Worm (Caenorhabditis elegans) whole organism, L4 larva: ENCODE results near the gene grd-13.
A peak's percentile ranks its signal among the peaks of the same experiment; 100 is the strongest.

Experiments used
- R02D3.7 ChIP-seq: fragments of 150-350 bp; sonication (generic microtip); optimal IDR thresholded peaks from 3 replicates; lab custom pipeline; 2014; ENCODE audit warnings: missing biosample characterization, missing genetic modification characterization
- T20F7.1 ChIP-seq: fragments of 200-800 bp; sonication (Bioruptor generic); optimal IDR thresholded peaks from 2 replicates; lab custom pipeline; 2018; ENCODE audit warnings: mild to moderate bottlenecking, missing genetic modification characterization, missing compliant biosample characterization
- Y75B8A.6 ChIP-seq: fragments of 200-800 bp; sonication (Bioruptor generic); IDR thresholded peaks from 2 replicates; pipeline ENCODE4 v1.3.6; 2022; ENCODE audit warnings: missing genetic modification reagents, missing genetic modification characterization, missing compliant biosample characterization
- ZK546.5 ChIP-seq, 2 experiments: sonication (generic microtip); optimal IDR thresholded peaks; 2 replicates each; lab custom pipeline; 2017; ENCODE audit warnings: missing biosample characterization in 2 of 2, missing genetic modification characterization in 2 of 2
- aha-1 ChIP-seq: fragments of 150-350 bp; peaks from one replicate; lab custom pipeline; 2014; ENCODE audit warnings: missing biosample characterization, missing genetic modification characterization
- ceh-62 ChIP-seq: sonication (generic microtip); optimal IDR thresholded peaks from 2 replicates; lab custom pipeline; 2017; ENCODE audit warnings: missing biosample characterization, missing genetic modification characterization
- ces-1 ChIP-seq: fragments of 150-350 bp; sonication (generic microtip); optimal IDR thresholded peaks from 4 replicates; lab custom pipeline; 2014; ENCODE audit warnings: missing biosample characterization, missing genetic modification reagents, missing genetic modification characterization
- cey-2 ChIP-seq: sonication (generic microtip); optimal IDR thresholded peaks from 3 replicates; lab custom pipeline; 2017; ENCODE audit warnings: missing genetic modification characterization, mild to moderate bottlenecking, missing compliant biosample characterization, antibody characterized with exemption, borderline replicate concordance; ENCODE audit not compliant: insufficient read depth
- ctbp-1 ChIP-seq: fragments of 200-800 bp; sonication (Bioruptor generic); IDR thresholded peaks from 2 replicates; pipeline ENCODE4 v1.3.6; 2022; ENCODE audit warnings: missing genetic modification reagents, missing genetic modification characterization, missing compliant biosample characterization
- daf-16 ChIP-seq, 3 experiments: sonication (generic microtip); optimal IDR thresholded peaks; 2 replicates each; lab custom pipeline; 2016 to 2017; ENCODE audit warnings: missing genetic modification characterization in 3 of 3, missing genetic modification reagents in 3 of 3, mild to moderate bottlenecking in 2 of 3, missing compliant biosample characterization in 2 of 3, missing biosample characterization in 1 of 3, moderate library complexity in 1 of 3
- daf-19 ChIP-seq: fragments of 200-800 bp; sonication (Bioruptor generic); conservative IDR thresholded peaks from 2 replicates; pipeline ENCODE4 v1.3.6; 2022; ENCODE audit warnings: missing genetic modification characterization, missing compliant biosample characterization
- dpl-1 ChIP-seq: fragments of 150-350 bp; optimal IDR thresholded peaks from 2 replicates; lab custom pipeline; 2014; ENCODE audit warnings: missing biosample characterization, missing genetic modification reagents, missing genetic modification characterization
- fos-1 ChIP-seq: fragments of 150-350 bp; optimal IDR thresholded peaks from 2 replicates; lab custom pipeline; 2014; ENCODE audit warnings: missing biosample characterization, missing genetic modification characterization
- gei-8 ChIP-seq: fragments of 200-800 bp; sonication (Bioruptor generic); optimal IDR thresholded peaks from 2 replicates; lab custom pipeline; 2018; ENCODE audit warnings: mild to moderate bottlenecking, missing genetic modification characterization, missing compliant biosample characterization
- hif-1 ChIP-seq, 2 experiments: sonication (generic microtip); optimal IDR thresholded peaks; 2 replicates each; lab custom pipeline; 2016 to 2017; ENCODE audit warnings: missing compliant biosample characterization in 2 of 2, missing genetic modification characterization in 2 of 2, missing genetic modification reagents in 2 of 2, missing genotype in 2 of 2, mild to moderate bottlenecking in 1 of 2
- hlh-11 ChIP-seq: fragments of 200-800 bp; sonication (Bioruptor generic); optimal IDR thresholded peaks from 2 replicates; lab custom pipeline; 2018; ENCODE audit warnings: mild to moderate bottlenecking, missing genetic modification characterization, missing compliant biosample characterization
- hlh-30 ChIP-seq: sonication (generic microtip); optimal IDR thresholded peaks from 2 replicates; lab custom pipeline; 2017; ENCODE audit warnings: antibody characterized with exemption, mild to moderate bottlenecking, missing genetic modification characterization, missing compliant biosample characterization; ENCODE audit not compliant: insufficient read depth
- lin-13 ChIP-seq: fragments of 150-350 bp; optimal IDR thresholded peaks from 2 replicates; lab custom pipeline; 2014; ENCODE audit warnings: missing biosample characterization, missing genetic modification reagents, missing genetic modification characterization
- lin-29 ChIP-seq: fragments of 200-800 bp; sonication (Bioruptor generic); IDR thresholded peaks from 2 replicates; pipeline ENCODE4 v1.3.6; 2022; ENCODE audit warnings: missing genetic modification reagents, missing genetic modification characterization, missing compliant biosample characterization
- lin-38 ChIP-seq: fragments of 200-800 bp; sonication (Bioruptor generic); IDR thresholded peaks from 2 replicates; pipeline ENCODE4 v1.3.6; 2022; ENCODE audit warnings: missing genetic modification reagents, missing genetic modification characterization, missing compliant biosample characterization
- lsy-2 ChIP-seq, 2 experiments: fragments of 150-350 bp in 1 of 2; sonication (generic microtip) in 1 of 2; optimal IDR thresholded peaks; 2 replicates each; lab custom pipeline; 2014 to 2017; ENCODE audit warnings: missing biosample characterization in 2 of 2, missing genetic modification characterization in 2 of 2
- madf-9 ChIP-seq: fragments of 200-800 bp; sonication (Bioruptor generic); conservative IDR thresholded peaks from 2 replicates; pipeline ENCODE4 v1.3.6; 2022; ENCODE audit warnings: missing genetic modification reagents, missing genetic modification characterization, missing compliant biosample characterization
- mep-1 ChIP-seq: fragments of 150-350 bp; sonication (generic microtip); optimal IDR thresholded peaks from 3 replicates; lab custom pipeline; 2014; ENCODE audit warnings: missing biosample characterization, missing genetic modification characterization
- mes-2 ChIP-seq: sonication (generic microtip); optimal IDR thresholded peaks from 2 replicates; lab custom pipeline; 2016; ENCODE audit warnings: missing genotype, mild to moderate bottlenecking, missing genetic modification characterization, missing compliant biosample characterization; ENCODE audit not compliant: poor library complexity, severe bottlenecking
- nhr-10 ChIP-seq: fragments of 150-350 bp; optimal IDR thresholded peaks from 2 replicates; lab custom pipeline; 2014; ENCODE audit warnings: missing biosample characterization, missing genetic modification characterization
- nhr-237 ChIP-seq: sonication (generic microtip); optimal IDR thresholded peaks from 2 replicates; lab custom pipeline; 2017; ENCODE audit warnings: missing biosample characterization, missing genetic modification characterization
- nhr-25 ChIP-seq: sonication (generic microtip); optimal IDR thresholded peaks from 2 replicates; lab custom pipeline; 2017; ENCODE audit warnings: missing genetic modification characterization, mild to moderate bottlenecking, missing compliant biosample characterization, antibody characterized with exemption, moderate library complexity, borderline replicate concordance; ENCODE audit not compliant: insufficient read depth
- nhr-28 ChIP-seq: fragments of 150-350 bp; optimal IDR thresholded peaks from 2 replicates; lab custom pipeline; 2014; ENCODE audit warnings: missing biosample characterization, missing genetic modification characterization
- nhr-48 ChIP-seq: sonication (generic microtip); optimal IDR thresholded peaks from 2 replicates; lab custom pipeline; 2016; ENCODE audit warnings: mild to moderate bottlenecking, missing genetic modification characterization, missing compliant biosample characterization
- pqm-1 ChIP-seq: sonication (generic microtip); optimal IDR thresholded peaks from 2 replicates; lab custom pipeline; 2017; ENCODE audit warnings: missing biosample characterization, missing genetic modification characterization
- spr-3 ChIP-seq: fragments of 200-800 bp; sonication (Bioruptor generic); optimal IDR thresholded peaks from 2 replicates; lab custom pipeline; 2018; ENCODE audit warnings: mild to moderate bottlenecking, missing genetic modification characterization, missing compliant biosample characterization
- tra-1 ChIP-seq: fragments of 200-800 bp; sonication (Bioruptor generic); IDR thresholded peaks from 2 replicates; pipeline ENCODE4 v1.3.6; 2022; ENCODE audit warnings: missing genetic modification reagents, missing genetic modification characterization, missing compliant biosample characterization
- unc-62 ChIP-seq, 3 experiments: fragments of 150-350 bp in 1 of 3; sonication (generic microtip); optimal IDR thresholded peaks in 2 of 3; peaks in 1 of 3; 1 replicate in 1 of 3; 2 replicates in 2 of 3; lab custom pipeline; 2014 to 2017; ENCODE audit warnings: missing biosample characterization in 3 of 3, missing genetic modification characterization in 3 of 3, missing genetic modification reagents in 3 of 3, missing genotype in 1 of 3
- vab-7 ChIP-seq: fragments of 200-800 bp; sonication (Bioruptor generic); IDR thresholded peaks from 2 replicates; pipeline ENCODE4 v1.3.6; 2022; ENCODE audit warnings: missing genetic modification reagents, missing genetic modification characterization, missing compliant biosample characterization
- zfp-3 ChIP-seq: fragments of 200-800 bp; sonication (Bioruptor generic); conservative IDR thresholded peaks from 2 replicates; pipeline ENCODE4 v1.3.6; 2022; ENCODE audit warnings: missing genetic modification reagents, missing genetic modification characterization, missing compliant biosample characterization

Gene grd-13

DNA sequence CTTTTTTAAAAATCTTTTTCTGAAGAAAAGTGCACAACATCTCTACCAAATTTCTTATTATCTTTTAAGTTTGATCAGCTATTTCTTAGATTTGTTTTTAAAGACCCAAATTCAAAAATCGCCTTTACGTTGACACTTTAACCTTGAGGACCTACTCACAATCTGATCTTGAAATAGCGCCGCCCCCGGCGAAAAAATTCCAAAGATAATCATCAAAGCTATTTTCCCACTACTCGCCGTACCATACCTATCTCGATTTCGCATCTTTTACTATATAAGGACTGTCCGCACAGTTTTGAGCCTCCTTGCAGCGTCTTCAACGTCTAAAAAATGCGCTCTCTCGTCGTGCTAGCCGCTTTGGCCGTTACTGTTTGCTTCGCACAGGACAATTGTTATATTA is 2.7 kb downstream of the grd-13 start, which contains the start of gene grd-10:
grd-10 (plus strand) TSS at position 208 of the 400 bp plus-strand sequence.
- no peak for TF ChIP-seq lin-13 (GFP tag; lab: Kevin White, UChicago)
- TF ChIP-seq vab-7 (GFP tag; lab: Robert Waterston, UW) = no peak
- no peak for TF ChIP-seq dpl-1
- TF ChIP-seq nhr-48 (tag; lab: Kevin White, UChicago) = no peak
- no peak for TF ChIP-seq hlh-30 (tag; lab: Kevin White, UChicago)
- no peak for TF ChIP-seq pqm-1 (tag; lab: Kevin White, UChicago)
- TF ChIP-seq ZK546.5 (tag; optimal IDR thresholded peaks at IDR 0.05; lab: Kevin White, UChicago) = no peak
- no peak for TF ChIP-seq nhr-25
- no peak for TF ChIP-seq lin-29 (GFP tag; lab: Robert Waterston, UW)
- no peak for TF ChIP-seq daf-16 (GFP tag; optimal IDR thresholded peaks at IDR 0.05; lab: Kevin White, UChicago)
- TF ChIP-seq daf-16 (tag; optimal IDR thresholded peaks at IDR 0.05; lab: Kevin White, UChicago) = no peak

DNA sequence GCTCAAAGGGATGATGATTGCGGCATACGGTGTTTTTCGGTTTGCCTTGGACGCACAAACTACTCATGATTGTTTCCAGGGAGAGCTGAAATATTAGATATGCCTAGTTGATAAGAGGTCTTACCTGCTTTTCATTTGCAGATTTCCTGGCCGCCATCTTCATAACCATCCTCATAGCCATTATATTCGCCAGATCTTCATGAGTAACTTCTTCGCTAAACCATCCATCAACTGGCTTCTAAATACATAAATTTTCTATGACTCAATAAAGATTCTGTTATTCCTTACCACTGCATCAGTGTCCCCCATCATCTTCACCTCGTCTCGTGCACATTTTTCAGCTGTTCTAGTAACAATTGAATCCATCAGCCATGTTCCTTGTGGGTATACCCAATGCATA is 4.4 kb downstream of the grd-13 start:
- no peak for TF ChIP-seq lsy-2 (tag; optimal IDR thresholded peaks at IDR 0.05; lab: Kevin White, UChicago)
- TF ChIP-seq aha-1 (tag; lab: Kevin White, UChicago) = peak; percentile 95

DNA sequence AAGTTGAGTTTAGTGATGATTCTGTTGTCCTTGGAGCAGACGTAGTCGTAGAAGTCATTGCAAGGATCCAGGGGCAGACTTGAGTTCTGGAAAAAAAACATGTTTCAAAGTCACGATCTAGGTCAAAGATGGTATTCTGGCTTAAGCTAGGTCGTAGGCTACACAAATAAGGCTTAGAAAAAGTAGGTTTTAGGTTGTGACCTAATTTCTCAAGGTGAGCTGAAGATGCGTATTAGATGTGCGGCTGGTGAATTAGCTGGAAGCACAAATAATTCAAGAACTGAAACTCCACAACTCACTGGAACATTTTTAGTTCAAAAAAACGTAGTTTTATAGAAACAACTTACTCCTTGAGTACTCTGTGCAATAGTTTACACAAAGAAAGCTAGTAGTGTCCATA is 6.0 kb downstream of the grd-13 start, which contains the start of gene F09D12.2:
F09D12.2 (minus strand) TSS at position 101 of the 400 bp plus-strand sequence.
- TF ChIP-seq fos-1 (no peak), Y75B8A.6 (GFP tag; lab: Robert Waterston, UW) (no peak), ces-1 (GFP tag; lab: Kevin White, UChicago) (no peak), madf-9 (GFP tag; lab: Robert Waterston, UW) (no peak), nhr-10 (no peak)

DNA sequence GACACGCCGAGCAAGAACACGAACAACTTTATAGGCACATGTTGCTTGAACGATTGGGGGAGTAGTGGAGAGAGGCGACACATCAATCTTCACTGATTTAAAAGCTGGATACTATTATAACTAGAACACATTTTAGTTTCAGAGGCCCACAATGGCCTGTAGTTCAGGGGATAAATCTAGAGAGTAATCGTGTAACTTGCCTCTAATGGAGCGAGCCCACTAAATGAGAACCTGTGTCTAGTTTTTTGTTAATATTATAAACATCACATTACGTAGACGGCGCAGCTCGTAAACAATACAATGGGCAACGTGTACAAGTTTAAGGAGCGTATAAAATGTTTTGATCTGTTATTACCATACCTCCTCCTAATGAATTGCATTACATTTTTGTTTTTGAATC is 6.5 kb downstream of the grd-13 start, which contains the start of gene F58E2.5:
F58E2.5 (plus strand) TSS at position 301 of the 400 bp plus-strand sequence.
- TF ChIP-seq lin-29 (GFP tag; lab: Robert Waterston, UW) (no peak), Y75B8A.6 (GFP tag; lab: Robert Waterston, UW) (no peak), gei-8 (no peak), R02D3.7 (tag; lab: Kevin White, UChicago) (no peak), ctbp-1 (GFP tag; lab: Robert Waterston, UW) (no peak), ceh-62 (tag; lab: Kevin White, UChicago) (no peak), nhr-28 (tag; lab: Kevin White, UChicago) (no peak), daf-19 (no peak), madf-9 (GFP tag; lab: Robert Waterston, UW) (no peak), cey-2 (tag; lab: Kevin White, UChicago) (no peak), T20F7.1 (no peak), lin-38 (GFP tag; lab: Robert Waterston, UW) (no peak), fos-1 (no peak), nhr-237 (tag; lab: Kevin White, UChicago) (no peak), mep-1 (no peak), hif-1 (tag; optimal IDR thresholded peaks at IDR 0.05; lab: Kevin White, UChicago) (no peak), hlh-11 (no peak), spr-3 (no peak), tra-1 (GFP tag; lab: Robert Waterston, UW) (no peak), zfp-3 (GFP tag; lab: Robert Waterston, UW) (no peak)

DNA sequence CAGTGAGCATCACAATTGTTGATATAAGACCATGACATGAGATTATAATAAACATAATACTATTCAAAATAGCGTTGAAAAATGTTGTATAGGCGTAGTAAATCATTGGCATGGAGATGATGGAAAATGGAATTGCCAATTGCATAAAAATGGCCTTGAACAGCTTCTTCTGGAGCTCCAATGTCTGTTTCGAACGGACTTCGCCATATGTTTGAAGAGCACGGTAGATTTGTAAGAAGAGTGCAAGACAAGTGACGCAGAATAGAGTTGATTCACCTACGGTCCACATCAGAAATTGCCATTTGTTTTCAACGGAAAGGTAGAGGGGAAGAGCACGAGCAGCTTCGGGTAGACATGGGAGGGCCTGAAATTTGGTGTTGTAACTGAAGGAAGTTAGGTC is 9.2 kb downstream of the grd-13 start:
- TF ChIP-seq unc-62 (GFP tag; optimal IDR thresholded peaks at IDR 0.05 in 1 of 2; lab: Kevin White, UChicago) (peak in 1 of 2 experiments; percentile 95), unc-62 (tag; optimal IDR thresholded peaks at IDR 0.05; lab: Kevin White, UChicago) (no peak), mes-2 (tag; lab: Kevin White, UChicago) (no peak), aha-1 (tag; lab: Kevin White, UChicago) (peak; percentile 18)
- TF ChIP-seq, all 104 proteins: peak for 2
